Worm (Caenorhabditis elegans) whole organism, mixed stage, embryonic: ENCODE results near the gene clec-266.

Source experiments
- blmp-1 ChIP-seq: fragments of 150-350 bp; optimal IDR thresholded peaks from 2 replicates; lab custom pipeline; 2014; ENCODE audit warnings: missing biosample characterization, missing genetic modification characterization
- elt-1 ChIP-seq: sonication (generic microtip); optimal IDR thresholded peaks from 2 replicates; lab custom pipeline; 2017; ENCODE audit warnings: missing genetic modification characterization, mild to moderate bottlenecking, missing compliant biosample characterization, antibody characterized with exemption, moderate library complexity, borderline replicate concordance; ENCODE audit not compliant: insufficient read depth
- hlh-1 ChIP-seq: fragments of 150-350 bp; optimal IDR thresholded peaks from 2 replicates; lab custom pipeline; 2014; ENCODE audit warnings: missing biosample characterization, missing genetic modification reagents, missing genetic modification characterization
- lin-13 ChIP-seq: fragments of 150-350 bp; optimal IDR thresholded peaks from 2 replicates; lab custom pipeline; 2014; ENCODE audit warnings: missing biosample characterization, missing genetic modification characterization
- mab-5 ChIP-seq: fragments of 150-350 bp; optimal IDR thresholded peaks from 2 replicates; lab custom pipeline; 2014; ENCODE audit warnings: missing biosample characterization, missing genetic modification characterization
- nhr-237 ChIP-seq: fragments of 150-350 bp; optimal IDR thresholded peaks from 2 replicates; lab custom pipeline; 2014; ENCODE audit warnings: missing biosample characterization, missing genetic modification characterization
- nhr-76 ChIP-seq: sonication (generic microtip); optimal IDR thresholded peaks from 2 replicates; lab custom pipeline; 2017; ENCODE audit warnings: missing biosample characterization, missing genetic modification characterization
- pha-4 ChIP-seq: fragments of 150-350 bp; optimal IDR thresholded peaks from 2 replicates; lab custom pipeline; 2018; ENCODE audit warnings: missing biosample characterization, missing genetic modification reagents, missing genetic modification characterization
- snpc-4 ChIP-seq: fragments of 150-350 bp; optimal IDR thresholded peaks from 2 replicates; lab custom pipeline; 2014; ENCODE audit warnings: missing biosample characterization, missing genetic modification characterization
- unc-62 ChIP-seq: fragments of 150-350 bp; optimal IDR thresholded peaks from 2 replicates; lab custom pipeline; 2014; ENCODE audit warnings: missing biosample characterization, missing genetic modification reagents, missing genetic modification characterization
- zip-8 ChIP-seq: fragments of 150-350 bp; optimal IDR thresholded peaks from 2 replicates; lab custom pipeline; 2014; ENCODE audit warnings: missing biosample characterization, missing genetic modification characterization

DNA sequence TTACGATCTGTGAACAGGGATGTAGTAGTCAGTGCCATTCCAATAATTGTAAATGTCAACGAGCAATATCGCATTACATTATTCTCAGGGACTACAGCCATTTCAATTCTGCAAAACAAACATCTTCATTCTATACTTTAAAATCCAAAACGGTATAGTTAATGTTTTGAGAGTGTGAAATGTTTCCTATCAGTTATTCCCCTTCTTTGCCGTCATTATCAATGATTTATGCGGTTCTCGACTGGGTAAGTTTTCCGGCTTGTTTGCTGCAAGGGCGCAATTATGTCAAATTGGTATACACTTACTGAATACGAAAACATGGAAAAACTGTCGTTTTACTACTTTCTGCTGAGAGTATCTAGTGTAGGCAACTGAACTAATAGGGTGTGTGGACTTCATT, 19.6 kb downstream of the clec-266 start, which contains the start of gene F23G4.1:
- TF ChIP-seq elt-1 (tag; lab: Kevin White, UChicago) (no peak), nhr-237 (tag; lab: Kevin White, UChicago) (no peak), unc-62 (GFP tag; lab: Kevin White, UChicago) (no peak), lin-13 (tag; lab: Kevin White, UChicago) (no peak), nhr-76 (tag; lab: Kevin White, UChicago) (no peak), hlh-1 (no peak), blmp-1 (tag; lab: Kevin White, UChicago) (no peak), zip-8 (tag; lab: Kevin White, UChicago) (no peak), pha-4 (tag; lab: Kevin White, UChicago) (no peak), snpc-4 (no peak), mab-5 (no peak)
